Worm (Caenorhabditis elegans) whole organism, L4/young adult: ENCODE measurements around the gene chs-2.

ENCODE experiments used
- W03F9.2 ChIP-seq: fragments of 150-350 bp; optimal IDR thresholded peaks from 2 replicates; lab custom pipeline; 2014; ENCODE audit warnings: missing biosample characterization, missing genetic modification characterization
- dao-5 ChIP-seq: sonication (generic microtip); optimal IDR thresholded peaks from 2 replicates; lab custom pipeline; 2016; ENCODE audit warnings: missing genotype, missing genetic modification characterization, moderate library complexity, missing compliant biosample characterization
- him-1 ChIP-seq: sonication (generic microtip); optimal IDR thresholded peaks from 2 replicates; lab custom pipeline; 2016; ENCODE audit warnings: missing genotype, missing genetic modification reagents, missing genetic modification characterization, missing compliant biosample characterization

The chs-2 gene

DNA sequence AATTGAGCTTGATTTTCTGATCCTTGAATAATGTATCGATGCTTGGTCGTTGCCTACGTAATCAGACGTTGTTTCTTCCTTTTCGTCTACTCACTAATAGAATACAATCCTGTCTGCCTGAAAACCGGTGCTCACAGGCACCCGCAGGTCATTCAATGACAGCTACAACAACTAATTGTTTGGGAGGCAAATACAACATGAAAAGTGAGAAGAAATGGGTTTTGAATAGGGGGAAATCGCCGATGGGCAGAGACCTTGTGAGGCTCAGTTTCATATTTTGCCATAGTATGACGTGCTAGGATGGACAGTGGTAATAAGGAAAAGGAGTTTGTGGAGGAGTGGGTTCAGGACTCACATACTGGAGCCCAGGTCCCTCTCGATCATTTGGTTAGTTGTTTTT lies at the start of gene chs-2:
chs-2 (plus strand) TSS at position 301 of the 400 bp plus-strand sequence.
- TF ChIP-seq dao-5 (tag; lab: Kevin White, UChicago), result no peak
- TF ChIP-seq W03F9.2 (tag; lab: Kevin White, UChicago), result no peak
- no peak for TF ChIP-seq him-1 (tag; lab: Kevin White, UChicago)

DNA sequence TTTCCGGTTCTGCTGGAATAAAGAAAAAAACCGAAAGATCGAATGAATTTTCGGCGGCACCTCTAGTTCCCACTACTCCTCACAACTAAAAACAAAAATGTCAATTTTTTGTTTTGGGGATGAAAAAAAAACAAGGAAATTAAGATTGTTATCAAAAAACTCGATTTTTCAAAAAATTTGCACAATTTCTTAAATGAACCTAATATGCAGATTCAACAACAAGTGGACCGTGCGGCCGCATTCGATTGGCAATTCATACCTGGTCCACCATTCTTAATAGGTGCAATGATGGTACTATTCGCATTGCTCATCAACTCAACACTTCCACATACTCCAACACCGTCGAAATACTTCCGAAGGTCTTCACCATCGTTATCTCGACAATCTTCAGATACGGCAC lies 45.3 kb upstream of the chs-2 start:
- TF ChIP-seq W03F9.2 (tag; lab: Kevin White, UChicago) (no peak), dao-5 (tag; lab: Kevin White, UChicago) (no peak), him-1 (tag; lab: Kevin White, UChicago) (no peak)

DNA sequence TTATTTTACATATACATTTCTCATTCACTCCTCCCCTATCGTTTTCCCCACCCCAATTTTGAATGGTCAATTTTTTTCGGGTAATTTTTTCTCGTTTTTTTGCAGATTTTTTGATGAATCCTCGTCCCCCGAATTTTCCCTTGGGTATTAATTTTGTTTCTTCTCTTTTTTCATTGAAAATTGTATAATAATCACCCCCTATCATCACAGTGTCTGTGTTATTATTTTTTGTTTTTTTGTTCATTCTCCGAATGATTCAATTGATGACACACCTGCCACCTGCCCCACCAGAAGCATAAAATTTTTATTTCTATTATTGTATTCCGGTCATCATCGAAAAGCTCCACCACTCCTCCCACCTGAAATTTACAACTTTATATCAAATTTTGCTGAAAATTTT lies 44.5 kb upstream of the chs-2 start, which contains the start of gene T25D3.3:
T25D3.3 (plus strand) TSS at position 301 of the 400 bp plus-strand sequence.
- TF ChIP-seq him-1 (tag; lab: Kevin White, UChicago) (no peak), dao-5 (tag; lab: Kevin White, UChicago) (no peak), W03F9.2 (tag; lab: Kevin White, UChicago) (no peak)

DNA sequence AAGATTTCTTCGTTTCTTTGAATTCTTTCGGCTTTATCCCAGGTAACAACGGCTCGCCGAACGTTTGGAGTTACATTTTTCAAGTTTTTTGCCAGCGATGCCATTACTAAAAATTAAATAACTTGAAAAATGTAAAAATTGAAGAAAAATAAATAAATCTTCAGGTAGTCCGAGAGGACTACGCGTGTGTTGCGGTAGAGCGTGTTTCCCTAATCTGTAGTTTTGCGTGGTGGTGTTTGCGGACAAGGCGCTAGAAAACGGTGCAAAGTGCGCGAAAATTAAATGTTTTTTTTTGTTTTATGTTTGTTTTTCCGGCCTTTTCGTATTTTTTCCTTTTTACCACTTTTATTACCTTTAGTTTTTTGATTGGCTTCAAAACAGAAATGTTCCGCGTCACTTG lies 40.9 kb upstream of the chs-2 start, which contains the start of gene mrpl-28:
mrpl-28 (minus strand) TSS at position 106 of the 400 bp plus-strand sequence.
- no peak for TF ChIP-seq dao-5 (tag; lab: Kevin White, UChicago)
- peak; percentile 73 for TF ChIP-seq him-1 (tag; lab: Kevin White, UChicago)
- TF ChIP-seq W03F9.2 (tag; lab: Kevin White, UChicago), result peak; percentile 90

DNA sequence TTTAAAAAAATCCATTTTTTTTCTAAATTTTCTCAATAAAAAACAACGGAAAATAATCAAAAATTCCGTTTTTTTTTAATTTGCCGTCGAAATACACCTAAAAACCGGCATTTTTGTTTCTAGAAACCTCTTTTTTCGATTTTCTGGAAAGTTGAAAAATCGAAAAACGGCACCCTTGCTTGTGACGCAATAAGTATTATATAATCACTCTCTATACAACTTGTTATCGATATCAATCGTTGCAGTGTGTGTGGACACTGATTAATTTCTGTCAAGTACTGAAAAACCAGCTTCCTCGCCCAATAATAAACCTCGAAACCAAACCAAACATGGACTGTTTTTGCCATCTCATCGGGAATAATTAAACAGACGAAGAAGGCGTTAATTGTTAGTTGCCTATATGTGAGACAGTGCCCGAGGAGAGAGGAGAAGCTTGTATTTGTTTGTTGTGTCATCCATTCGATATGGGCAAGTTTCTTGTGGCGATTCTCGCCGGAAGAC lies 39.7 kb upstream of the chs-2 start:
- TF ChIP-seq W03F9.2 (tag; lab: Kevin White, UChicago), result no peak
- TF ChIP-seq dao-5 (tag; lab: Kevin White, UChicago), result no peak
- TF ChIP-seq him-1 (tag; lab: Kevin White, UChicago), result no peak

DNA sequence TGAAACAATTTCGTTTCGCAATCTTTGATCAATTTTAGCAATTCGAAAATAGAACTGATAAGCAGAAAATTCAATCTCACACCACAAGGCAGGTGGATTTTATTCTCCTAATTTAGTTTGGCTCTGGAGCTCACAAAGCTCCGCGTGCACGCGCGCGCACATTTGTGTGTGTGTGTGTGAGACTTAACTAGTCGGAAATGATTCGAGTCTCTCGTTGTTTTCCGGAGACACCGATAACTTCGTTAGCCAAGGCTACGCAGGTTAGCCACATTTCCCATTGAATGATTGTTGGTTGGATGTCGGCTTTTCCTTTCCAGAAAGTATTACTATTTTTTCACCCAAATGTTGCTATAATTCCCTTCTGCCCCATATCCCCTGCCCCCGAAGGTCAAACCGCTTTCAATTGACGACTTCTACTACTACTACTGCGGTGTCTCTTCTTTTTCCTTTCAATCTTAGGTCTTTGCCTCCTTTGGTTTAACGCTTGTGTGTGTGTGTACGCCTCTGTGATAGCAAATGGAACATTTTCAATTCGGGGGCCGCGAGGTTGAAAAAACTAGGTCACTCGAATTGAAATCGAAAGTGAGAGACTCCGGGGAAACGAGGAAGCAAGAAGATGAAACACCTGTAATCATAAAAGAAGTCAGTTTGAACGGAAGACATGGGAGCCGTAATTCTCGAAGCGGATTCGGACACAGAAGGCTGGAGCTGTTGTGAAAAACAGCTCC lies 38.6 kb upstream of the chs-2 start:
- no peak for TF ChIP-seq him-1 (tag; lab: Kevin White, UChicago)
- no peak for TF ChIP-seq dao-5 (tag; lab: Kevin White, UChicago)
- no peak for TF ChIP-seq W03F9.2 (tag; lab: Kevin White, UChicago)

DNA sequence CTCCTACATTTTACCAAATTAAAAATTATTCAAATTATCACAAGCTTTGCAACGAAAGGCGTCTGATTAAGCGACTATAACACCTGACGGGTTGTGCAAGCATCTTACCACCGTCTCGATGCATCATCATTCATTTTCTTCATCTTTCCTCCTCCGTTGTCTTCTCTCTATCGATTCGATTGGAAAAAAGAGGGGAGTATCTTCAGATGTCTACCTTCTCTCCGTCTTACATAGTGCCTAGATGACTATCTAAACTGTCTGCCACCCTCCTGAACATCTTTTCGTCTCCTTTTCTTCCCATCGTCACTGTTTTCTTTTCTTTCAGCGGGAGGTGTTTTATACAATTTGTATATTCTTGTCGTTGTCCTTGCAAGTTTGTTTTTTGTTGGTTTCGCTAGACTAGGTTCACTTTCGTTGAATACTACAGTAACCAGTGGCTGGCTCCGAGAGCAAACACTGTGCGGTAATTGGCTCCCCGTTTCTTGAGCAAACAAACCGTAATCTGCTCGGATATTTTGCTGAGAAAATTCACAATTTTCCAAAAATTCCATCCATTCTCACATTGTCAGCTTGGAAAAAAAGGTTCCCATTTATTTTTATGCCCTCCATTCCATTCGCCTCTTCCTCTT lies 37.4 kb upstream of the chs-2 start:
- TF ChIP-seq dao-5 (tag; lab: Kevin White, UChicago) (no peak), W03F9.2 (tag; lab: Kevin White, UChicago) (peak; percentile 3), him-1 (tag; lab: Kevin White, UChicago) (no peak)

DNA sequence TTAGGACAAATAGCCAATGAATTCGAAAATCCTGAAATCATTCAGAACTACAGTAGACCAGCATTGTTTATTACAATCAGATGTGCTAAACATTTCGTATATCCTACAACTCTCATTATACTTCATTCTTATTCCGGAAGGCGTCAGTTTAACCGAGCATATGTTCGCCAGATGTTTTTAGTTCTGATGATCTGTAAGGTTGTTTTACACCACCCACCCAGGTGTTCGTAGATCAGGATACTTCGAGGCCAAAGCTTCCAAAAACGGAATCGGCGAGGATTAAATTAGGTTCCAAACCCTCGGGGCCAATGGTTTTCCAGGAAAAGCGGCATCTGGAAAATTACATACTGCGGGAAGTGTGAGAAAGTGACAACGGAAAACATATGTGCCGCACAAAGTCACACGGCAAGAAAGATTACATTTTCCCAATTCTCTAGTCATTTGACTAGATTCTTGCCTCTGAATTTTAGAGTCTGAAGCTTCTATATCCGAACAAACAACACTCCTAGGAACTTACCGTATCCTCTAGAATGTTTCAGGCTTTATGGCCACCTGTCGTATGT lies 36.1 kb upstream of the chs-2 start:
- TF ChIP-seq dao-5 (tag; lab: Kevin White, UChicago), result no peak

DNA sequence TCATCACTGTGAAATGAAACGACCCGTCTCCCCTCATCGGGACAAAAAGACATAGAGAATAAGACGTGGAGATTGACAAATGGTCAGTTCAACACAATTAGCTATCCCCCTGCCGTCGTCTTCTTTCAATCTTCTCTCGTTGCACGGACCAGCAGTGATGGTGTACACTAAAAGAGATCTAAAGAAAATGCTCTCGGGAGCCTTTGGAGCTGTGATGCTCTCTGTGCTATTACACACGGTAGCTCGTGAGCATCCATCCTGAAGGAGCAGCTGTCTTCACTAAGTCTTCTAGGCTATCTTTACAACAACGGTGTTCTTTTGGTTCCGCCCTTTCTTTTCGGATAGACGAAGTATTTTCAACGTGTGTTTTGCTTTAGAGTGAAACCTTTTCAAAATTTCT lies 35.5 kb upstream of the chs-2 start:
- TF ChIP-seq W03F9.2 (tag; lab: Kevin White, UChicago) (no peak), dao-5 (tag; lab: Kevin White, UChicago) (no peak), him-1 (tag; lab: Kevin White, UChicago) (no peak)

DNA sequence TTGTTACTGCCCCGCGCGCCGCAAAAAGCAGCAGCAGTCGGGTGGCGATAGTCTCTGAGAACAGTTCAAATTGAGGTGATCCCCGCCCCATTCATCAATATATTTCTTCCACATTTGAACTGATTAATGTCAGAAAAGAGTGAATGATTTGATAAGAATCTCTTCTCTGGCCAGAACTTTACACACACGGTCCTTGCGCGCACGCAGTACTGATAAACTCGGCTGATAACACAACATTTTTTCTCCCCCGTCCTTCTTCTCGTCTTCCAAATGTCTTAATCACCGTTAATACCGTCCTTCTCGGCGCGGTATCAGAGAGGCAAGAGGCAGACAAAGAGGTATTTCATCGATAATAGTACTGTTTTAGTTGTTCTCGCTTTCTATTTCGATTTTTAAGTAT lies 34.6 kb upstream of the chs-2 start, which contains the start of gene etr-1:
etr-1 (plus strand) TSS at position 193 of the 400 bp plus-strand sequence.
- no peak for TF ChIP-seq W03F9.2 (tag; lab: Kevin White, UChicago)

DNA sequence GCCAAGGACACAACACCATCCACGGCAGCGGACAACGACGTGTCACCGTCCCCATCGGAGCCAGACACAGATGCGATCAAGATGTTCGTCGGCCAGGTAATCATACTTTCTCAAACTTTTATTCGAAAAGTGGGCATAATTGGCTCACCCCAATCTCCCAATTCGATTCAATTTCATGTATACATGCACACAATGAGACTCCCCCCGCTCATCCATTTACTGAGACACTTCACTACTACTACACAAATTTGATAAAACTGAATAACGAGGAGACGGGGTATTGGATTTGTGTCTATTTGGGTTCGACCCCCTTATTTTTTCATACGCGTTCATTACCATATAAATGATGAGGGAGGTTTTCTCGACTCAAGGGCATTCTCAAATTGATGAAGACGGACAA lies 33.6 kb upstream of the chs-2 start:
- TF ChIP-seq W03F9.2 (tag; lab: Kevin White, UChicago) (no peak), him-1 (tag; lab: Kevin White, UChicago) (no peak), dao-5 (tag; lab: Kevin White, UChicago) (no peak)

DNA sequence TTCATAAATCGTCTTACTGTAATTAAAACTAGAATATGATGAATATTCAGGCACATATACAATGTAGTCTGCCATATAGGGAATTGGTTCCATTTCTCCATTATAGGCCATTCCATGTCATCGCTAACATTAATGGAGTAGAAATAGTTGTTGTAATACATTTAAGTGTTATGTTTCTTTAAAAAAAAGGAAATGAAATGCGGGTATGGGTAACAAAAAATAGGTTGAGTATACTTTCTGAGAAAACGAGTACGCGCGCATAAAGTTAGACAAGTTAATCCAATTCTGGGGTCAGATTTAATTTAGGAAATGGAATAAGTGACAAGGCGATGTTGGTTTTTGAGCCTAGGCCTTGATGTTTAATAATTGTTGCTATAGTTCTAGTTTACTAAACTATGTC lies 23.1 kb upstream of the chs-2 start, which contains the start of gene T01D1.7:
T01D1.7 (minus strand) TSS at position 101 of the 400 bp plus-strand sequence.
- TF ChIP-seq dao-5 (tag; lab: Kevin White, UChicago), result no peak
- TF ChIP-seq W03F9.2 (tag; lab: Kevin White, UChicago), result no peak
- TF ChIP-seq him-1 (tag; lab: Kevin White, UChicago), result no peak

DNA sequence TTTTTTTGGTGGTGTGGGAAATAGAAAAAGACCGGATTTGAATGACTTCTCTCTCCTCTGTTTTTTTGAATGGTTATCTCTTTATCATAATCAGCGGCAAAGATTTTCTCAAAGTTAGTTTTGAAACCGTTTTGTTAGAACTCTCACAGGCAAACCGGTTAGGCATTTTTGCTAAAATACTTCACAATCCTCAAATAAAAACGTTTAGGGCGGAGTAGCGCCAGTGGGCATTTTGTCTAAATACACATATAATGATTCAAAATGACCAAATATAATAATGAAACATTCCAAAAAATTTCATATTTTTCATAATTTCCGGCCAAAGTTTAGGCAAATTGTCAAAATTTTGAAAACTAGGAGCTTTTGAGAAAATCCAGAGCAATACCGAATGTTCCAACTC lies 20.9 kb upstream of the chs-2 start, which contains the start of gene T01D1.3:
T01D1.3 (minus strand) TSS at position 101 of the 400 bp plus-strand sequence.
- TF ChIP-seq dao-5 (tag; lab: Kevin White, UChicago), result no peak
